Fruit fly (Drosophila melanogaster) whole organism, adult: ENCODE data around the gene flip.

Experiments used
- CG11617 ChIP-seq: fragments of 200-800 bp; sonication (Bioruptor generic); optimal IDR thresholded peaks from 2 replicates; lab custom pipeline; 2017; ENCODE audit warnings: mild to moderate bottlenecking, missing biosample characterization, missing genetic modification reagents, missing genetic modification characterization
- CG12768 ChIP-seq: fragments of 200-800 bp; sonication (Bioruptor generic); optimal IDR thresholded peaks from 2 replicates; lab custom pipeline; 2017; ENCODE audit warnings: missing biosample characterization, missing genetic modification characterization, mild to moderate bottlenecking, moderate library complexity, missing genetic modification reagents
- CG14711 ChIP-seq: fragments of 200-800 bp; sonication (Bioruptor generic); optimal IDR thresholded peaks from 2 replicates; lab custom pipeline; 2018; ENCODE audit warnings: missing biosample characterization, mild to moderate bottlenecking, missing genetic modification characterization, moderate library complexity
- CG1620 ChIP-seq: fragments of 200-800 bp; sonication (Bioruptor generic); optimal IDR thresholded peaks from 2 replicates; lab custom pipeline; 2016; ENCODE audit warnings: missing biosample characterization, missing genetic modification characterization
- CG33017 ChIP-seq: fragments of 200-800 bp; sonication (Bioruptor generic); optimal IDR thresholded peaks from 2 replicates; lab custom pipeline; 2018; ENCODE audit warnings: missing biosample characterization, mild to moderate bottlenecking, missing genetic modification characterization, moderate library complexity
- CG5204 ChIP-seq: fragments of 200-800 bp; sonication (Bioruptor generic); optimal IDR thresholded peaks from 2 replicates; lab custom pipeline; 2016; ENCODE audit warnings: missing biosample characterization, missing genetic modification characterization
- CG7045 ChIP-seq: fragments of 200-800 bp; sonication (Bioruptor generic); optimal IDR thresholded peaks from 2 replicates; lab custom pipeline; 2017; ENCODE audit warnings: missing biosample characterization, mild to moderate bottlenecking, missing genetic modification characterization
- CG7101 ChIP-seq: fragments of 200-800 bp; sonication (Bioruptor generic); optimal IDR thresholded peaks from 2 replicates; lab custom pipeline; 2018; ENCODE audit warnings: missing biosample characterization, mild to moderate bottlenecking, missing genetic modification characterization, moderate library complexity
- Clk ChIP-seq: fragments of 200-800 bp; sonication (Bioruptor generic); optimal IDR thresholded peaks from 2 replicates; lab custom pipeline; 2017; ENCODE audit warnings: missing biosample characterization, missing genetic modification characterization
- Crg-1 ChIP-seq: fragments of 200-800 bp; sonication (Bioruptor generic); optimal IDR thresholded peaks from 2 replicates; lab custom pipeline; 2016; ENCODE audit warnings: missing biosample characterization, missing genetic modification characterization
- Hr96 ChIP-seq: fragments of 200-800 bp; sonication (Bioruptor generic); optimal IDR thresholded peaks from 2 replicates; lab custom pipeline; 2016; ENCODE audit warnings: missing biosample characterization, missing genetic modification characterization
- Mnt ChIP-seq: fragments of 200-800 bp; sonication (Bioruptor generic); optimal IDR thresholded peaks from 2 replicates; lab custom pipeline; 2016; ENCODE audit warnings: missing biosample characterization, mild to moderate bottlenecking, missing genetic modification characterization
- bab1 ChIP-seq: fragments of 200-800 bp; sonication (Bioruptor generic); optimal IDR thresholded peaks from 3 replicates; lab custom pipeline; 2019; ENCODE audit warnings: missing biosample characterization, mild to moderate bottlenecking, missing genetic modification characterization, moderate library complexity
- cic ChIP-seq: fragments of 200-800 bp; sonication (Bioruptor generic); optimal IDR thresholded peaks from 2 replicates; lab custom pipeline; 2017; ENCODE audit warnings: missing biosample characterization, mild to moderate bottlenecking, missing genetic modification characterization, moderate library complexity
- cnc ChIP-seq, 2 experiments: fragments of >200 bp; optimal IDR thresholded peaks; 2 replicates each; lab custom pipeline; 2017
- kay ChIP-seq: fragments of 200-800 bp; sonication (Bioruptor generic); peaks from one replicate; lab custom pipeline; 2016; ENCODE audit warnings: missing biosample characterization, missing genetic modification characterization, borderline replicate concordance
- ovo ChIP-seq: fragments of 200-800 bp; sonication (Bioruptor generic); optimal IDR thresholded peaks from 2 replicates; lab custom pipeline; 2016; ENCODE audit warnings: missing biosample characterization, missing genetic modification characterization
- pad ChIP-seq: fragments of 200-800 bp; sonication (Bioruptor generic); optimal IDR thresholded peaks from 3 replicates; lab custom pipeline; 2017; ENCODE audit warnings: missing biosample characterization, missing genetic modification characterization, mild to moderate bottlenecking, moderate library complexity, missing genetic modification reagents
- tj ChIP-seq: fragments of 200-800 bp; sonication (Bioruptor generic); optimal IDR thresholded peaks from 3 replicates; lab custom pipeline; 2017; ENCODE audit warnings: missing biosample characterization, mild to moderate bottlenecking, missing genetic modification characterization, moderate library complexity
- toe ChIP-seq: fragments of 200-800 bp; sonication (Bioruptor generic); optimal IDR thresholded peaks from 2 replicates; lab custom pipeline; 2016; ENCODE audit warnings: missing biosample characterization, missing genetic modification characterization

The flip gene

dm6 chr3R:4220780-4221179 is 56.9 kb downstream of the flip start:
- TF ChIP-seq CG7101 (peak; percentile 30), Hr96 (peak; percentile 27), cic (peak; percentile 23), CG12768 (GFP tag; lab: Kevin White, UChicago) (no peak), Mnt (no peak), cnc (optimal IDR thresholded peaks at IDR 0.05; lab: Kevin White, UChicago) (no peak), CG7045 (GFP tag; lab: Kevin White, UChicago) (no peak), Crg-1 (no peak), CG1620 (peak; percentile 38), kay (GFP tag; lab: Kevin White, UChicago) (no peak), Clk (no peak), CG14711 (tag; lab: Kevin White, UChicago) (no peak), pad (GFP tag; lab: Kevin White, UChicago) (no peak), bab1 (peak; percentile 79), toe (GFP tag; lab: Kevin White, UChicago) (no peak), tj (no peak), CG5204 (GFP tag; lab: Kevin White, UChicago) (no peak), ovo (GFP tag; lab: Kevin White, UChicago) (no peak), CG11617 (peak; percentile 16), CG33017 (no peak)

- no peak for TF ChIP-seq toe (GFP tag; lab: Kevin White, UChicago)
- no peak for TF ChIP-seq CG33017
- no peak for TF ChIP-seq pad (GFP tag; lab: Kevin White, UChicago)
- TF ChIP-seq CG7101 = no peak
- TF ChIP-seq bab1 = no peak
- no peak for TF ChIP-seq CG5204 (GFP tag; lab: Kevin White, UChicago)
- no peak for TF ChIP-seq Clk
- TF ChIP-seq CG11617 = no peak
- TF ChIP-seq ovo (GFP tag; lab: Kevin White, UChicago) = no peak
- TF ChIP-seq Mnt = no peak
- TF ChIP-seq tj = no peak
- TF ChIP-seq Hr96 = no peak
- no peak for TF ChIP-seq kay (GFP tag; lab: Kevin White, UChicago)
- TF ChIP-seq cic = no peak
- no peak for TF ChIP-seq CG12768 (GFP tag; lab: Kevin White, UChicago)
Measured at dm6 chr3R:4220030-4220429, 57.7 kb downstream of the flip start, which contains the start of gene CG31516. Gene CG31516 (minus strand): TSS chr3R:4220130.
